Worm (Caenorhabditis elegans): Measurements from ENCODE around the gene Y7A5A.13.

The Y7A5A.13 gene

DNA sequence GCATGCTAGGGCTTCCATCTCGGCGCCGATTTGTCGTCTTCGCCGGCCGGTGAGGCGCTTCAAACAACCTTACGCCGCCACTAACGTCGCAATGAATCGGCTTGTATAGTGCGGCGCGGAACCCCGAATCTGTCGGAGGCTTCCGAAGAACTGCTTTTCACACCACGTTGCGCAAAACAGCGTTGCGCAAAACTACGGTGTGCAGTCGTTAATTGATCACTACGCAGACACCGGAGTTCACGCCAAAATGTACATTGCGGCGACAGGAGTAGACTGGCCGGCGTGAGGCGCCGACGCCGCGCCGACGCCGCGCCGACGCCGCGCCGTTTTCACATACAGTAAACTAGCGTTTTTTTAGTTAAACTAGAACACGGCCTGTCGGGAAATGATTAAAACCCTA is 28.2 kb downstream of the Y7A5A.13 start:
- TF ChIP-seq him-1 (tag; optimal IDR thresholded peaks at IDR 0.05) (no peak), dao-5 (tag; optimal IDR thresholded peaks at IDR 0.05) (no peak), W03F9.2 (tag; optimal IDR thresholded peaks at IDR 0.05) (no peak)

DNA sequence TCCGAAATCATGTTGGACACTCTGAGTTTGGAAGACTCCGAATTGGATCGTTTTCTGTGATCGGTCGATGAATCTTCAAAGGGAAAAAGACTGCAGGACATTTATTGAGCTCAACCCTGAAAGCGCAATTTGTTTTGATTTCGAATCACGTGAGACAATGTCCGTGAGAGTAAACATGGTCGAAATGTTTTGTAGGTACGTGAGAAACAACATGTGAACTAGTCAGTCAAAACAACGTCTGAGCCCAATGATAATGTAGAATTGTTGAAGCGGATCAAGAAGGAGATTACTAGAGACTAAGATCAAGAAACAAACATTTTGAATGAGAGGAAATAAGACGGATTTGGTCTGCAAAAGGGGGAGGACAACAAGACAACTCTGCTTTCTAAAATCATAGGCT is 30.4 kb downstream of the Y7A5A.13 start, which contains the start of gene Y7A5A.7:
Gene Y7A5A.7, minus strand, starts transcription at position 101 of the 400 bp plus-strand sequence.
- TF ChIP-seq dao-5 (tag; optimal IDR thresholded peaks at IDR 0.05) (no peak), him-1 (tag; optimal IDR thresholded peaks at IDR 0.05) (no peak), W03F9.2 (tag; optimal IDR thresholded peaks at IDR 0.05) (no peak)

DNA sequence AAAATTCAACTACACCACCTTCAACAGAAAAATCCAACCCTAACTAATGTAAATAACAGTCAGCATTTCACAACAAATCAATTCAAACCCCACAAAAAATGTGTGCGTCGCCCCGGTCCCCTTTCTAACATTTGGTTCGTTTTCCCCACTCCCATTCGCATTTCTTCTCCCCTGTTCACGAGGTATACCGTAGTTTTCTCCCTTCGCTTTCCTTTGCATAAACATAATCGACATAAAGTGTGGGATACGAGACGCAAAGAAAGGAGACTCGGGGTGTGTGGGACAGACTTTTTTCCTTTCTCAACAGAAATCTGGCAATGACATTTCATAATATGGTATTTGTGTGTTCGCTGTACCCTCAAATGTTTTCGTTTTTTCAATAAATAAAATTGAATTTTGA is 37.7 kb downstream of the Y7A5A.13 start:
- TF ChIP-seq dao-5 (tag; optimal IDR thresholded peaks at IDR 0.05) (no peak), him-1 (tag; optimal IDR thresholded peaks at IDR 0.05) (no peak), W03F9.2 (tag; optimal IDR thresholded peaks at IDR 0.05) (no peak)

DNA sequence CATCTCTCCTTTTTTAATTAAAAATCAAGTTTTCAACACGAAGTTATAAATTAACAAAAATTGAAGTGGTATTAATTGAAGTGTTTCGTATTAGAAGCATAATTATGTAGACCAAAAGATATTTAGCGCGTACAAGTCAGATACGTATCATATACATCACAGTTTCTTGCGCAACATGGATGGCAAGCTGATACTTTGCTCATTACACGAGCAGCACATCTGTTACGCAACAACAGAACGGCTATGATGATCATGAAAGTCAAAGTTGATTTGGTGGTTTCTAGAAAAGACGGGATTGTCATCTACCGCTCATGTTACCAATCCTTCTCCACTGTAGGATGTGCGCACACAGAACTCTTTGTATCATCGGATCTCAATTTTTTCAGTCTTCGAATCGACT is 40.9 kb downstream of the Y7A5A.13 start:
- TF ChIP-seq dao-5 (tag; optimal IDR thresholded peaks at IDR 0.05) (no peak), him-1 (tag; optimal IDR thresholded peaks at IDR 0.05) (no peak), W03F9.2 (tag; optimal IDR thresholded peaks at IDR 0.05) (no peak)

DNA sequence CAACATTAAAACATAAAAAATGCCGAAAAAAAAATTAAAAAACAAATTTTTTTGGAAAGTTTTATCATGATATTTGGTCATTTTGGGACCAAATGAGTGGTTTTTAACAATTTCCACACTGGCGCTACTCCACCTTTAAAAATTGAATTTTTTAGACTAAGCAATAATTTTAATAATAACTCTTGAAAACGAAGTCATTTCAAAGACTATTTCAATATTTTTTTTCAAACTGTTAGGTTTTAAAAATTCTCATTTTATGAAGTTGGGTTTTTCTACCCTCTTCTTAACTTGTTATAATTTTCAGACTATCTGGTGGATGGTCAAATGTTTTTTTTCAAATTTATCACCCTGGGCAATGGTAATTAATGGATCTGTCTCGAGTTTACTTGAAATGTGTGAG is 48.5 kb downstream of the Y7A5A.13 start, which contains the start of gene Y7A5A.8:
Gene Y7A5A.8, plus strand, starts transcription at position 301 of the 400 bp plus-strand sequence.
- TF ChIP-seq dao-5 (tag; optimal IDR thresholded peaks at IDR 0.05) (no peak), W03F9.2 (tag; optimal IDR thresholded peaks at IDR 0.05) (no peak), him-1 (tag; optimal IDR thresholded peaks at IDR 0.05) (no peak)

Measured in whole organism, L4/young adult.